Worm (Caenorhabditis elegans) whole organism, late embryonic: ENCODE data around the gene nlp-46.

Source experiments
- C08G9.2 ChIP-seq: sonication (generic microtip); optimal IDR thresholded peaks from 2 replicates; lab custom pipeline; 2016; ENCODE audit warnings: mild to moderate bottlenecking, missing genetic modification characterization, moderate library complexity, missing compliant biosample characterization
- C38D4.7 ChIP-seq: fragments of 200-800 bp; sonication (Bioruptor generic); optimal IDR thresholded peaks from 2 replicates; lab custom pipeline; 2018; ENCODE audit warnings: mild to moderate bottlenecking, missing genetic modification characterization, moderate library complexity, missing compliant biosample characterization
- T23F11.4 ChIP-seq: fragments of 200-800 bp; sonication (Bioruptor generic); optimal IDR thresholded peaks from 2 replicates; lab custom pipeline; 2018; ENCODE audit warnings: mild to moderate bottlenecking, missing genetic modification characterization, missing compliant biosample characterization
- Y22D7AL.16 ChIP-seq: sonication (generic microtip); optimal IDR thresholded peaks from 2 replicates; lab custom pipeline; 2016; ENCODE audit warnings: missing genetic modification characterization, missing compliant biosample characterization
- ahr-1 ChIP-seq: sonication (generic microtip); optimal IDR thresholded peaks from 2 replicates; lab custom pipeline; 2016; ENCODE audit warnings: missing genetic modification characterization, missing compliant biosample characterization
- ceh-14 ChIP-seq: sonication (generic microtip); optimal IDR thresholded peaks from 2 replicates; lab custom pipeline; 2016; ENCODE audit warnings: missing genotype, missing genetic modification characterization, missing compliant biosample characterization
- ceh-18 ChIP-seq: sonication (generic microtip); optimal IDR thresholded peaks from 2 replicates; lab custom pipeline; 2016; ENCODE audit warnings: missing genetic modification characterization, missing compliant biosample characterization
- ceh-2 ChIP-seq: sonication (generic microtip); optimal IDR thresholded peaks from 2 replicates; lab custom pipeline; 2016; ENCODE audit warnings: missing genotype, missing genetic modification characterization, missing compliant biosample characterization
- ceh-48 ChIP-seq: sonication (generic microtip); optimal IDR thresholded peaks from 2 replicates; lab custom pipeline; 2016; ENCODE audit warnings: missing genetic modification characterization, inconsistent platforms, missing compliant biosample characterization
- ceh-9 ChIP-seq: sonication (generic microtip); optimal IDR thresholded peaks from 2 replicates; lab custom pipeline; 2016; ENCODE audit warnings: mild to moderate bottlenecking, missing genetic modification characterization, inconsistent platforms, missing compliant biosample characterization
- che-1 ChIP-seq: sonication (generic microtip); optimal IDR thresholded peaks from 2 replicates; lab custom pipeline; 2016; ENCODE audit warnings: mild to moderate bottlenecking, missing genetic modification characterization, missing compliant biosample characterization
- dmd-4 ChIP-seq: sonication (generic microtip); optimal IDR thresholded peaks from 2 replicates; lab custom pipeline; 2016; ENCODE audit warnings: borderline replicate concordance, missing genetic modification characterization, missing compliant biosample characterization
- elt-2 ChIP-seq: sonication (generic microtip); optimal IDR thresholded peaks from 2 replicates; lab custom pipeline; 2016; ENCODE audit warnings: missing genetic modification reagents, missing genetic modification characterization, missing compliant biosample characterization
- ets-4 ChIP-seq: sonication (generic microtip); optimal IDR thresholded peaks from 2 replicates; lab custom pipeline; 2016; ENCODE audit warnings: missing genetic modification characterization, missing compliant biosample characterization
- eyg-1 ChIP-seq: sonication (generic microtip); optimal IDR thresholded peaks from 2 replicates; lab custom pipeline; 2016; ENCODE audit warnings: missing genotype, missing genetic modification characterization, missing compliant biosample characterization
- hlh-30 ChIP-seq: sonication (generic microtip); optimal IDR thresholded peaks from 2 replicates; lab custom pipeline; 2017; ENCODE audit warnings: antibody characterized with exemption, missing genetic modification characterization, missing compliant biosample characterization; ENCODE audit not compliant: insufficient read depth
- hlh-6 ChIP-seq: sonication (generic microtip); optimal IDR thresholded peaks from 2 replicates; lab custom pipeline; 2016; ENCODE audit warnings: missing genotype, missing genetic modification characterization, missing compliant biosample characterization
- hlh-8 ChIP-seq: sonication (generic microtip); optimal IDR thresholded peaks from 2 replicates; lab custom pipeline; 2016; ENCODE audit warnings: missing genotype, missing genetic modification characterization, missing compliant biosample characterization
- mec-3 ChIP-seq: sonication (generic microtip); optimal IDR thresholded peaks from 2 replicates; lab custom pipeline; 2016; ENCODE audit warnings: borderline replicate concordance, missing genetic modification characterization, missing compliant biosample characterization
- nfya-1 ChIP-seq: sonication (generic microtip); optimal IDR thresholded peaks from 2 replicates; lab custom pipeline; 2017; ENCODE audit warnings: missing genetic modification characterization, mild to moderate bottlenecking, missing compliant biosample characterization, antibody characterized with exemption, moderate library complexity
- nhr-11 ChIP-seq: fragments of 150-350 bp; optimal IDR thresholded peaks from 2 replicates; lab custom pipeline; 2014; ENCODE audit warnings: missing biosample characterization, missing genetic modification characterization
- nhr-232 ChIP-seq: sonication (generic microtip); optimal IDR thresholded peaks from 2 replicates; lab custom pipeline; 2016; ENCODE audit warnings: missing genetic modification characterization, missing compliant biosample characterization
- pha-2 ChIP-seq: sonication (generic microtip); optimal IDR thresholded peaks from 2 replicates; lab custom pipeline; 2017; ENCODE audit warnings: mild to moderate bottlenecking, missing genetic modification characterization, missing compliant biosample characterization
- pqm-1 ChIP-seq: sonication (generic microtip); optimal IDR thresholded peaks from 2 replicates; lab custom pipeline; 2016; ENCODE audit warnings: missing genetic modification characterization, missing compliant biosample characterization
- ref-2 ChIP-seq: sonication (generic microtip); optimal IDR thresholded peaks from 2 replicates; lab custom pipeline; 2016; ENCODE audit warnings: missing genetic modification characterization, missing compliant biosample characterization
- rnt-1 ChIP-seq: sonication (generic microtip); optimal IDR thresholded peaks from 2 replicates; lab custom pipeline; 2016; ENCODE audit warnings: missing genetic modification characterization, missing compliant biosample characterization
- sox-2 ChIP-seq: fragments of 200-800 bp; sonication (Bioruptor generic); IDR thresholded peaks from 2 replicates; pipeline ENCODE4 v1.3.6; 2022; ENCODE audit warnings: missing genetic modification reagents, missing genetic modification characterization, missing compliant biosample characterization
- sox-4 ChIP-seq: sonication (generic microtip); optimal IDR thresholded peaks from 2 replicates; lab custom pipeline; 2017; ENCODE audit warnings: mild to moderate bottlenecking, missing genetic modification characterization, inconsistent platforms, missing compliant biosample characterization
- tbx-7 ChIP-seq: sonication (generic microtip); optimal IDR thresholded peaks from 2 replicates; lab custom pipeline; 2016; ENCODE audit warnings: missing genotype, missing genetic modification characterization, missing compliant biosample characterization
- unc-3 ChIP-seq, 2 experiments: fragments of 200-800 bp in 1 of 2; sonication (Bioruptor generic) in 1 of 2; sonication (generic microtip) in 1 of 2; conservative IDR thresholded peaks in 1 of 2; optimal IDR thresholded peaks in 1 of 2; 2 replicates each; pipeline versions ENCODE4 v1.3.6 to Lab custom; 2016 to 2022; ENCODE audit warnings: missing compliant biosample characterization in 2 of 2, missing genetic modification characterization in 2 of 2, missing genetic modification reagents in 1 of 2
- unc-42 ChIP-seq: sonication (generic microtip); optimal IDR thresholded peaks from 2 replicates; lab custom pipeline; 2016; ENCODE audit warnings: missing genotype, missing genetic modification characterization, missing compliant biosample characterization
- unc-55 ChIP-seq: sonication (generic microtip); optimal IDR thresholded peaks from 2 replicates; lab custom pipeline; 2017; ENCODE audit warnings: missing biosample characterization, missing genetic modification reagents, missing genetic modification characterization

nlp-46 gene

DNA sequence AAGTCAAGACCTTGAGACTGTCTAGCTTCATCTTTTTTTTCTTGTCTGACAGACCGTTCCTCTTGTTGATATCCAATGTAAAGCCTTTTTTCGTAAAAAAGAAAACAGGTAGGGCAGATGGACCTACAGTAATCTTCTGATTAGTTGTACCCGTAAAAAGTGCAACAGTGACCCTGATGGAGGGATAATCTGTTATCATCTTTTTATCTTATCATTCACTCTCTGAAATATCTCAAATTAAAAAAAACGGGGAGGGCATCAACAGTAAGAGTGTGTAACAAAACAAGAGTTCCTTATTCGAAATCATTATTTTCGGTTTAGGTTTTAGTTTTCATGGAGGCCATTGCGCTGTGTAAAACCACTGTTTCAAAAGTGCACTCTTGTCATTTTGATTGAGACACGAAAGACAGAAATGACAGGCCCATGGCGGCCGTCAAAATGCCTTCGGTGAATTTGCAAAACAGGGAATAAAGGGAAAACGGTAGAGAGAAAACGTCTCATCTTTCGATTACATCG, 27.6 kb upstream of the nlp-46 start:
- no peak for TF ChIP-seq ceh-48 (tag; lab: Kevin White, UChicago)

DNA sequence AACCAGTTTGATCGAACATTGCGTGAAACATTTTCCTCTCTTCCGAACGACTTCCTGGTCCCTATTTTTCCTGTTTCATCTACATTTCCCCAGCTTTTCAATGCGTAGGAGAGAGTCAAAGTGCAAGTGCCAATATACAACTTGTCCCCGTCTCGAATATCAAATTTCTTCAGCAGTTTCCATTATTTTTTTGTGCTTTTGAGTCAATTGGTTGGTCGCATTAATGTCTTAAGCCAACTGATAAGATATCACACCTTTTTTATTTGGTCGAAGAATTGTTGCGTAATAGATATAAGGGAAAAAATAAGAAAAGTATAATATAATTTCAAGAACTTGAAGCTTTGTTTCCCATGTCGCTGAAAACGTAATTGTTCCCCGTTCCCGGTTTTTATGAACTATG, 26.3 kb upstream of the nlp-46 start:
- no peak for TF ChIP-seq sox-4 (tag; lab: Kevin White, UChicago)
- TF ChIP-seq ceh-18 (tag; lab: Kevin White, UChicago): no peak
- peak; percentile 28 for TF ChIP-seq elt-2 (tag; lab: Kevin White, UChicago)
- no peak for TF ChIP-seq ceh-14 (tag; lab: Kevin White, UChicago)
- TF ChIP-seq hlh-30 (tag; lab: Kevin White, UChicago): no peak
- no peak for TF ChIP-seq T23F11.4 (GFP tag; lab: Kevin White, UChicago)
- TF ChIP-seq hlh-8 (tag; lab: Kevin White, UChicago): no peak
- TF ChIP-seq, all 69 proteins: peak for 1

ce11 chrV:12531084-12531483, 25.0 kb upstream of the nlp-46 start:
- TF ChIP-seq tbx-7 (tag; lab: Kevin White, UChicago) (no peak), mec-3 (tag; lab: Kevin White, UChicago) (no peak)

ce11 chrV:12530129-12530528, 24.0 kb upstream of the nlp-46 start:
- TF ChIP-seq ref-2 (tag; lab: Kevin White, UChicago): no peak
- no peak for TF ChIP-seq pha-2
- TF ChIP-seq nhr-232 (tag; lab: Kevin White, UChicago): no peak
- no peak for TF ChIP-seq unc-42
- no peak for TF ChIP-seq eyg-1 (tag; lab: Kevin White, UChicago)
- no peak for TF ChIP-seq tbx-7 (tag; lab: Kevin White, UChicago)
- TF ChIP-seq C38D4.7 (GFP tag; lab: Kevin White, UChicago): no peak
- TF ChIP-seq nhr-11: no peak
- no peak for TF ChIP-seq unc-3 (GFP tag; conservative IDR thresholded peaks at IDR 0.05; lab: Robert Waterston, UW)
- TF ChIP-seq unc-3 (tag; optimal IDR thresholded peaks at IDR 0.05; lab: Kevin White, UChicago): no peak
- TF ChIP-seq rnt-1 (tag; lab: Kevin White, UChicago): no peak
- TF ChIP-seq elt-2 (tag; lab: Kevin White, UChicago): no peak
- TF ChIP-seq hlh-6 (tag; lab: Kevin White, UChicago): no peak
- TF ChIP-seq ceh-2 (tag; lab: Kevin White, UChicago): no peak

DNA sequence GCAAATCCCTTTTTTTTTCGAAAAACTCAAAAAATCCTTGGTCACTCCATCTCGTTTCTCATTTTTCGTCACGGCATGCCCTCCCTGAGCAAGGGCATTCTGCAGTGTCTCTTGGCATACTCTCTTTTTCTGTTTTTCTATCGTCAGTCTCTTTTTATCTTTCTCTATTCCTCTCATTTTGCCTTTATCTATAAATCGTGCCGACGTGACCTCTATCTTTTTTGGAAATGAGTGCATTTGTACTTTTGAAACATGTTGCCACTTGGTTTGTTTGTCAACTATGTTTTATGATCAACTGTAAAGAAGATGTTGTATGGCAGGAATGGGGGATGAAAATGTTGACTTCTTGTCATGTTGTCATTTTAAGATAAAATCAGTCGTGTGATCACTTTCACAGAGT, 22.8 kb upstream of the nlp-46 start:
- TF ChIP-seq nfya-1 (tag; lab: Kevin White, UChicago) (peak; percentile 1), ceh-18 (tag; lab: Kevin White, UChicago) (no peak), elt-2 (tag; lab: Kevin White, UChicago) (peak; percentile 16)

DNA sequence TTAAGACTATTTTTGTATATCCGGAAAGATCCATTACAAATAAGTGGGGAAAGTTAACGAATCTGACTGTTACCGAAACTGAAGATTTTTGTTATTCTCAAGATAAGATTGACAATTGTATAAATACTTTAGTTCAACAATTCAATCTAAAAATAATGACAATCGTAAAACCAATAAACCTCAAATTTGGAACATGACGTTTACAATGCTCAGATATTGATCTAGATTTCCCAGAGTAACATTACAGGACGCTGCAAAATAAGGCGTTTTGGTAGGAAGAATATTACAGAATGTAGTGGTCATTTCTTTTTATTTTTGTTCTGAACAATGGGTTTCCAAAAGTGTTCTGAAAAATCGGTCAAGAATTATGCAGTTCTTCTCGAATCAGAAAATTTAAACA, 20.7 kb upstream of the nlp-46 start, which contains the start of gene F45D3.1:
TSS of gene F45D3.1 (plus strand) at position 301 of the 400 bp plus-strand sequence.
- TF ChIP-seq Y22D7AL.16 (no peak), ceh-9 (no peak)

DNA sequence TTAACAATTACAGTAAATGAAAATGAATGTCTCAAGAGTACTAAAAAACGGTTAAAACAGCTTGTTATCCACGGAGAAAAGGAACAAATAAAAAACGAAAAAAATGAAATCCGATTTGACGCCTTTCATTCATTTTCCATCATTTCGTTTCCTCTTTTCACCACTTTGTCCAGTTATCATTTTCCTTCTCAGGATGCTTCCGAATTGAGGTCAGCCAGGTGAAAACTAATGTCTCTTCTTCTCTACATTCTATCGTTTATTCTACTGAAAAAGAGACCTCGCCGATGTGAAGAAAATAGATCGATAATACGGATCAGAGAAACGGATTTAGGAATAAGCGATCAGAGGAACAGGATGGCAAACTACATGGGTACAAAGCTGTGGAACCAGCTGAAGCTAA, 20.0 kb upstream of the nlp-46 start:
- TF ChIP-seq C08G9.2 (tag; lab: Kevin White, UChicago): no peak
- no peak for TF ChIP-seq sox-2 (GFP tag; lab: Robert Waterston, UW)
- no peak for TF ChIP-seq che-1
- no peak for TF ChIP-seq ets-4 (tag; lab: Kevin White, UChicago)
- no peak for TF ChIP-seq T23F11.4 (GFP tag; lab: Kevin White, UChicago)
- no peak for TF ChIP-seq C38D4.7 (GFP tag; lab: Kevin White, UChicago)
- TF ChIP-seq ahr-1 (tag; lab: Kevin White, UChicago): no peak
- no peak for TF ChIP-seq dmd-4 (tag; lab: Kevin White, UChicago)
- TF ChIP-seq unc-55 (GFP tag; lab: Kevin White, UChicago): no peak
- TF ChIP-seq ceh-14 (tag; lab: Kevin White, UChicago): no peak
- no peak for TF ChIP-seq rnt-1 (tag; lab: Kevin White, UChicago)
- no peak for TF ChIP-seq pqm-1 (tag; lab: Kevin White, UChicago)
- TF ChIP-seq, all 69 proteins: peak for 0
